Worm (Caenorhabditis elegans): ENCODE data around the gene str-143.
A peak's percentile ranks its signal among the peaks of the same experiment; 100 is the strongest.

str-143 gene

ce11 chrV:8040247-8041084, 29.1 kb downstream of the str-143 start (continued):
- no peak for TF ChIP-seq F37D6.2 (tag; optimal IDR thresholded peaks at IDR 0.05)
- TF ChIP-seq ceh-62 (tag; optimal IDR thresholded peaks at IDR 0.05), result no peak
- TF ChIP-seq lin-1 (GFP tag; IDR thresholded peaks at IDR 0.05), result no peak
- TF ChIP-seq T20F7.1 (GFP tag; optimal IDR thresholded peaks at IDR 0.05), result no peak
- peak in 1 of 2 experiments; percentile 60 for TF ChIP-seq lsy-2 (tag; optimal IDR thresholded peaks at IDR 0.05)
- TF ChIP-seq pqm-1 (tag; optimal IDR thresholded peaks at IDR 0.05), result no peak
- no peak for TF ChIP-seq R02D3.7 (tag; optimal IDR thresholded peaks at IDR 0.05)
- TF ChIP-seq mes-2 (tag; optimal IDR thresholded peaks at IDR 0.05; ENCODE audit: poor library complexity, severe bottlenecking), result peak; percentile 4
- TF ChIP-seq saeg-2 (GFP tag; IDR thresholded peaks at IDR 0.05), result no peak
- TF ChIP-seq rbr-2 (tag; optimal IDR thresholded peaks at IDR 0.05), result peak; percentile 40
- TF ChIP-seq Y105C5A.15 (GFP tag; IDR thresholded peaks at IDR 0.05), result no peak
- no peak for TF ChIP-seq fkh-10 (GFP tag; optimal IDR thresholded peaks at IDR 0.05)
- TF ChIP-seq zip-11 (GFP tag; IDR thresholded peaks at IDR 0.05), result no peak
- TF ChIP-seq php-3 (GFP tag; IDR thresholded peaks at IDR 0.05), result no peak
- TF ChIP-seq gei-8 (GFP tag; optimal IDR thresholded peaks at IDR 0.05), result no peak
- TF ChIP-seq nhr-77 (tag; optimal IDR thresholded peaks at IDR 0.05), result no peak
- TF ChIP-seq zag-1 (tag; optimal IDR thresholded peaks at IDR 0.05), result no peak
- no peak for TF ChIP-seq lir-3 (tag; optimal IDR thresholded peaks at IDR 0.05)
- peak; percentile 88 for TF ChIP-seq ama-1 (optimal IDR thresholded peaks at IDR 0.05)
- no peak for TF ChIP-seq ztf-7 (tag; optimal IDR thresholded peaks at IDR 0.05)
- no peak for TF ChIP-seq ZK546.5 (tag; optimal IDR thresholded peaks at IDR 0.05)
- no peak for TF ChIP-seq unc-62 (GFP tag; optimal IDR thresholded peaks at IDR 0.05 in 1 of 2)
- TF ChIP-seq unc-62 (tag; optimal IDR thresholded peaks at IDR 0.05), result no peak
- TF ChIP-seq lin-39 (tag; optimal IDR thresholded peaks at IDR 0.05), result no peak
- TF ChIP-seq T26A8.4 (GFP tag; IDR thresholded peaks at IDR 0.05), result no peak
- no peak for TF ChIP-seq ZK337.2 (GFP tag; IDR thresholded peaks at IDR 0.05)
- TF ChIP-seq ceh-28 (tag; optimal IDR thresholded peaks at IDR 0.05), result no peak
- no peak for TF ChIP-seq daf-12 (tag; optimal IDR thresholded peaks at IDR 0.05)
- peak; percentile 17 for TF ChIP-seq mxl-3 (GFP tag; optimal IDR thresholded peaks at IDR 0.05)

DNA sequence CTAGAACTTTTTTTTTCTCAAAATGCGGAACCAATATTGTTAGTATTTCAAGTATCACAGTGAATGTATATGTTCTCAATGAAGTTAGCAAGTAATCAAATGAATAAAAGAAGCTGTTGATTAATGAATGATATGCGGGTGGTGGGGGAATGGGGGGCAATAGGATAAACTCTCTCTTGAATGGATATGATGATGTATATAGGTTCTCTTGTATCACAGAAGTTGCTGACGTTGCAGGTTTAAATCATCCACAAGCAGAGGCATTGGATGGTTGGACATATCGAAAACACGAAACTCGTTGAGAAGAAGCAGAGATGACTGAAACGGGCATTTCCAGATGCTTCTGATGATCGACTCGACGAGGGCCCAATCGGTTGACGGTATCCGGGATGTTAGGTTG, 29.9 kb downstream of the str-143 start:
- TF ChIP-seq fos-1 (tag; optimal IDR thresholded peaks at IDR 0.05) (no peak), ceh-82 (tag; optimal IDR thresholded peaks at IDR 0.05) (no peak), ama-1 (optimal IDR thresholded peaks at IDR 0.05) (peak; percentile 70), dve-1 (tag; optimal IDR thresholded peaks at IDR 0.05; ENCODE audit: insufficient read depth) (no peak)

- peak; percentile 83 for TF ChIP-seq duxl-1 (tag; optimal IDR thresholded peaks at IDR 0.05; ENCODE audit: poor library complexity)
- TF ChIP-seq lin-15B (tag; optimal IDR thresholded peaks at IDR 0.05), result no peak
- no peak for TF ChIP-seq mdl-1 (tag; optimal IDR thresholded peaks at IDR 0.05)
- no peak for TF ChIP-seq unc-62 (GFP tag; optimal IDR thresholded peaks at IDR 0.05 in 1 of 2)
- TF ChIP-seq unc-62 (tag; optimal IDR thresholded peaks at IDR 0.05), result no peak
- no peak for TF ChIP-seq zip-11 (GFP tag; IDR thresholded peaks at IDR 0.05)
- TF ChIP-seq nhr-42 (GFP tag; IDR thresholded peaks at IDR 0.05), result no peak
- TF ChIP-seq pha-4 (GFP tag; IDR thresholded peaks at IDR 0.05), result 0 out of 2 replicates have a peak, but pooled peaks have one; percentile 9
- TF ChIP-seq pha-4 (tag; optimal IDR thresholded peaks at IDR 0.05), result no peak
- no peak for TF ChIP-seq tag-97 (GFP tag; IDR thresholded peaks at IDR 0.05)
- TF ChIP-seq zfp-3 (GFP tag; conservative IDR thresholded peaks at IDR 0.05), result peak; percentile 82; the same call in 1 of the 2 replicates
- TF ChIP-seq vab-7 (GFP tag; IDR thresholded peaks at IDR 0.05), result no peak
- TF ChIP-seq attf-4 (tag; optimal IDR thresholded peaks at IDR 0.05), result peak; percentile 30
- peak; percentile 24 for TF ChIP-seq nhr-111 (GFP tag; optimal IDR thresholded peaks at IDR 0.05)
- TF ChIP-seq ztf-7 (tag; optimal IDR thresholded peaks at IDR 0.05), result no peak
- peak; percentile 44 for TF ChIP-seq nhr-102 (tag; optimal IDR thresholded peaks at IDR 0.05)
- TF ChIP-seq set-16 (GFP tag; IDR thresholded peaks at IDR 0.05), result no peak
- no peak for TF ChIP-seq arid-1 (GFP tag; conservative IDR thresholded peaks at IDR 0.05)
- TF ChIP-seq hlh-11 (tag; optimal IDR thresholded peaks at IDR 0.05), result peak; percentile 15
- TF ChIP-seq lsy-2 (tag; optimal IDR thresholded peaks at IDR 0.05), result peak in 1 of 2 experiments; percentile 47
- TF ChIP-seq lin-13 (GFP tag; optimal IDR thresholded peaks at IDR 0.05), result no peak
- peak; percentile 79 for TF ChIP-seq mep-1 (tag; optimal IDR thresholded peaks at IDR 0.05)
- TF ChIP-seq ama-1 (optimal IDR thresholded peaks at IDR 0.05), result no peak
Observed at ce11 chrV:8039085-8039525, 30.4 kb downstream of the str-143 start.
